Fruit fly (Drosophila melanogaster) whole organism, embryonic: Measurements from ENCODE around the gene Coq5.

Source experiments
- Adf1 ChIP-seq: fragments of 200-800 bp; sonication (Bioruptor generic); IDR thresholded peaks from 2 replicates; pipeline ENCODE4 v1.3.6; 2022; ENCODE audit warnings: missing biosample characterization, missing genetic modification characterization
- Asciz ChIP-seq: fragments of 200-800 bp; sonication (Bioruptor generic); optimal IDR thresholded peaks from 2 replicates; lab custom pipeline; 2017; ENCODE audit warnings: missing biosample characterization, mild to moderate bottlenecking, missing genetic modification characterization, missing genetic modification reagents
- Awh ChIP-seq: fragments of 200-800 bp; sonication (Bioruptor generic); IDR thresholded peaks from 2 replicates; pipeline ENCODE4, ENCODE4 v1.3.6; 2022; ENCODE audit warnings: missing biosample characterization, missing genetic modification characterization
- B-H1 ChIP-seq: fragments of 200-800 bp; sonication (Bioruptor generic); IDR thresholded peaks from 3 replicates; pipeline ENCODE4 v1.3.6; 2022; ENCODE audit warnings: missing biosample characterization, missing genetic modification characterization
- Bgb ChIP-seq: fragments of 200-800 bp; sonication (Bioruptor generic); IDR thresholded peaks from 2 replicates; pipeline ENCODE4 v1.3.6; 2022; ENCODE audit warnings: missing biosample characterization, missing genetic modification characterization; ENCODE audit not compliant: partially characterized antibody
- CG10654 ChIP-seq: fragments of 200-800 bp; sonication (Bioruptor generic); optimal IDR thresholded peaks from 2 replicates; lab custom pipeline; 2016; ENCODE audit warnings: missing biosample characterization, missing genetic modification characterization
- CG11456 ChIP-seq: fragments of 200-800 bp; sonication (Bioruptor generic); IDR thresholded peaks from 3 replicates; pipeline ENCODE4 v1.3.6; 2022; ENCODE audit warnings: missing biosample characterization, missing genetic modification characterization
- CG11504 ChIP-seq: fragments of 200-800 bp; sonication (Bioruptor generic); optimal IDR thresholded peaks from 3 replicates; lab custom pipeline; 2019; ENCODE audit warnings: missing biosample characterization, mild to moderate bottlenecking, missing genetic modification characterization, moderate library complexity
- CG15514 ChIP-seq: fragments of 200-800 bp; sonication (Bioruptor generic); optimal IDR thresholded peaks from 3 replicates; lab custom pipeline; 2017; ENCODE audit warnings: missing biosample characterization, missing genetic modification characterization, mild to moderate bottlenecking, moderate library complexity, missing genetic modification reagents
- CG16813 ChIP-seq: fragments of 200-800 bp; sonication (Bioruptor generic); IDR thresholded peaks from 3 replicates; pipeline ENCODE4 v1.3.6; 2022; ENCODE audit warnings: missing biosample characterization, missing genetic modification characterization; ENCODE audit not compliant: partially characterized antibody
- CG17612 ChIP-seq: fragments of 200-800 bp; sonication (Bioruptor generic); IDR thresholded peaks from 2 replicates; pipeline ENCODE4 v1.3.6; 2022; ENCODE audit warnings: missing biosample characterization, missing genetic modification characterization
- CG17829 ChIP-seq: fragments of 200-800 bp; optimal IDR thresholded peaks from 2 replicates; lab custom pipeline; 2019; ENCODE audit warnings: missing biosample characterization, mild to moderate bottlenecking, missing genetic modification characterization, moderate library complexity
- CG17912 ChIP-seq: fragments of 200-800 bp; sonication (Bioruptor generic); optimal IDR thresholded peaks from 2 replicates; lab custom pipeline; 2018; ENCODE audit warnings: missing biosample characterization, mild to moderate bottlenecking, missing genetic modification characterization
- CG2678 ChIP-seq: fragments of 200-800 bp; sonication (Bioruptor generic); optimal IDR thresholded peaks from 3 replicates; lab custom pipeline; 2019; ENCODE audit warnings: missing biosample characterization, mild to moderate bottlenecking, missing genetic modification characterization, moderate library complexity
- CG30431 ChIP-seq: fragments of 200-800 bp; sonication (Bioruptor generic); optimal IDR thresholded peaks from 2 replicates; lab custom pipeline; 2017; ENCODE audit warnings: missing biosample characterization, missing genetic modification characterization
- CG31365 ChIP-seq: fragments of 200-800 bp; sonication (Bioruptor generic); optimal IDR thresholded peaks from 2 replicates; lab custom pipeline; 2018; ENCODE audit warnings: missing biosample characterization, mild to moderate bottlenecking, missing genetic modification characterization
- CG42726 ChIP-seq: fragments of 200-800 bp; sonication (Bioruptor generic); IDR thresholded peaks from 2 replicates; pipeline ENCODE4 v1.3.6; 2022; ENCODE audit warnings: missing biosample characterization, missing genetic modification characterization; ENCODE audit not compliant: partially characterized antibody
- CG4424 ChIP-seq: fragments of 200-800 bp; sonication (Bioruptor generic); optimal IDR thresholded peaks from 3 replicates; lab custom pipeline; 2016; ENCODE audit warnings: missing biosample characterization, missing genetic modification characterization
- CG4617 ChIP-seq: fragments of 200-800 bp; sonication (Bioruptor generic); optimal IDR thresholded peaks from 3 replicates; lab custom pipeline; 2016; ENCODE audit warnings: missing biosample characterization, missing genetic modification characterization, borderline replicate concordance
- CG4854 ChIP-seq: fragments of 200-800 bp; sonication (Bioruptor generic); optimal IDR thresholded peaks from 2 replicates; lab custom pipeline; 2016; ENCODE audit warnings: missing biosample characterization, missing genetic modification characterization, inconsistent platforms
- CG5245 ChIP-seq: fragments of 200-800 bp; sonication (Bioruptor generic); optimal IDR thresholded peaks from 3 replicates; lab custom pipeline; 2016; ENCODE audit warnings: missing biosample characterization, missing genetic modification characterization
- CG7928 ChIP-seq: fragments of 200-800 bp; sonication (Bioruptor generic); optimal IDR thresholded peaks from 2 replicates; lab custom pipeline; 2017; ENCODE audit warnings: missing biosample characterization, mild to moderate bottlenecking, missing genetic modification characterization
- CG8281 ChIP-seq: fragments of 200-800 bp; sonication (Bioruptor generic); optimal IDR thresholded peaks from 2 replicates; lab custom pipeline; 2018; ENCODE audit warnings: missing biosample characterization, mild to moderate bottlenecking, missing genetic modification characterization, moderate library complexity
- Dbx ChIP-seq: fragments of 200-800 bp; sonication (Bioruptor generic); IDR thresholded peaks from 3 replicates; pipeline ENCODE4 v1.3.6; 2022; ENCODE audit warnings: missing biosample characterization, missing genetic modification characterization
- Eip74EF ChIP-seq, 2 experiments: fragments of 200-800 bp in 1 of 2; fragments of >200 bp in 1 of 2; sonication (Bioruptor generic) in 1 of 2; optimal IDR thresholded peaks; 2 replicates each; lab custom pipeline; 2017 to 2019; ENCODE audit warnings: missing biosample characterization in 2 of 2, missing genetic modification characterization in 2 of 2, mild to moderate bottlenecking in 1 of 2, moderate library complexity in 1 of 2
- Gug ChIP-seq: fragments of 200-800 bp; sonication (Bioruptor generic); IDR thresholded peaks from 4 replicates; pipeline ENCODE4 v1.3.6; 2022; ENCODE audit warnings: missing biosample characterization, missing genetic modification characterization
- H15 ChIP-seq: fragments of 200-800 bp; sonication (Bioruptor generic); IDR thresholded peaks from 3 replicates; pipeline ENCODE4 v1.3.6; 2022; ENCODE audit warnings: missing biosample characterization, missing genetic modification characterization
- MBD-R2 ChIP-seq: fragments of 200-800 bp; sonication (Bioruptor generic); IDR thresholded peaks from 2 replicates; pipeline ENCODE4 v1.3.6; 2022; ENCODE audit warnings: missing biosample characterization, missing genetic modification characterization
- Max ChIP-seq: fragments of 200-800 bp; sonication (Bioruptor generic); optimal IDR thresholded peaks from 2 replicates; lab custom pipeline; 2016; ENCODE audit warnings: missing biosample characterization, mild to moderate bottlenecking, missing genetic modification characterization
- Nf-YA ChIP-seq: fragments of 200-800 bp; sonication (Bioruptor generic); IDR thresholded peaks from 2 replicates; pipeline ENCODE4 v1.3.6; 2022; ENCODE audit warnings: missing biosample characterization, missing genetic modification characterization
- Rx ChIP-seq: fragments of 200-800 bp; sonication (Bioruptor generic); IDR thresholded peaks from 2 replicates; pipeline ENCODE4 v1.3.6; 2022; ENCODE audit warnings: missing biosample characterization, missing genetic modification characterization
- Trl ChIP-seq, 3 experiments: fragments of >200 bp in 2 of 3; fragments of 200-800 bp in 1 of 3; sonication (Bioruptor generic) in 1 of 3; optimal IDR thresholded peaks; 2 replicates in 1 of 3; 3 replicates in 2 of 3; lab custom pipeline; 2016 to 2017; ENCODE audit warnings: missing biosample characterization in 1 of 3, missing genetic modification characterization in 1 of 3
- Vsx1 ChIP-seq: fragments of 200-800 bp; sonication (Bioruptor generic); optimal IDR thresholded peaks from 2 replicates; lab custom pipeline; 2017; ENCODE audit warnings: missing biosample characterization, mild to moderate bottlenecking, missing genetic modification characterization, missing genetic modification reagents
- al ChIP-seq: fragments of 200-800 bp; sonication (Bioruptor generic); IDR thresholded peaks from 2 replicates; pipeline ENCODE4 v1.3.6; 2022; ENCODE audit warnings: missing biosample characterization, missing genetic modification characterization
- ara ChIP-seq: fragments of 200-800 bp; sonication (Bioruptor generic); IDR thresholded peaks from 2 replicates; pipeline ENCODE4 v1.3.6; 2022; ENCODE audit warnings: missing biosample characterization, missing genetic modification characterization
- ash1 ChIP-seq: fragments of 200-800 bp; sonication (Bioruptor generic); optimal IDR thresholded peaks from 2 replicates; lab custom pipeline; 2018; ENCODE audit warnings: missing biosample characterization, mild to moderate bottlenecking, missing genetic modification characterization
- emc ChIP-seq: fragments of 200-800 bp; sonication (Bioruptor generic); optimal IDR thresholded peaks from 2 replicates; lab custom pipeline; 2016; ENCODE audit warnings: missing biosample characterization, missing genetic modification characterization
- eve ChIP-seq, 2 experiments: fragments of >200 bp; optimal IDR thresholded peaks; 2 replicates each; lab custom pipeline; 2017; ENCODE audit warnings: missing biosample characterization in 2 of 2, missing genetic modification characterization in 2 of 2
- gem ChIP-seq: fragments of 200-800 bp; sonication (Bioruptor generic); optimal IDR thresholded peaks from 2 replicates; lab custom pipeline; 2019; ENCODE audit warnings: missing biosample characterization, mild to moderate bottlenecking, missing genetic modification characterization, moderate library complexity
- gro ChIP-seq: fragments of 200-800 bp; sonication (Bioruptor generic); optimal IDR thresholded peaks from 2 replicates; lab custom pipeline; 2016; ENCODE audit warnings: missing biosample characterization, missing genetic modification characterization
- hkb ChIP-seq, 2 experiments: fragments of 200-800 bp in 1 of 2; fragments of >200 bp in 1 of 2; sonication (Bioruptor generic) in 1 of 2; IDR thresholded peaks in 1 of 2; optimal IDR thresholded peaks in 1 of 2; 2 replicates each; pipeline versions ENCODE4 v1.3.6 to Lab custom; 2017 to 2022; ENCODE audit warnings: missing biosample characterization in 1 of 2, missing genetic modification characterization in 1 of 2
- hth ChIP-seq: fragments of >200 bp; optimal IDR thresholded peaks from 2 replicates; lab custom pipeline; 2017; ENCODE audit warnings: inconsistent platforms
- ind ChIP-seq: fragments of 200-800 bp; sonication (Bioruptor generic); optimal IDR thresholded peaks from 3 replicates; lab custom pipeline; 2016; ENCODE audit warnings: missing biosample characterization, missing genetic modification characterization
- lab ChIP-seq: fragments of 200-800 bp; sonication (Bioruptor generic); optimal IDR thresholded peaks from 3 replicates; lab custom pipeline; 2017; ENCODE audit warnings: missing biosample characterization, missing genetic modification characterization, mild to moderate bottlenecking, moderate library complexity, missing genetic modification reagents
- otp ChIP-seq: fragments of 200-800 bp; sonication (Bioruptor generic); IDR thresholded peaks from 3 replicates; pipeline ENCODE4, ENCODE4 v1.3.6; 2022; ENCODE audit warnings: missing biosample characterization, missing genetic modification characterization
- shn ChIP-seq: fragments of 200-800 bp; sonication (Bioruptor generic); optimal IDR thresholded peaks from 3 replicates; lab custom pipeline; 2016; ENCODE audit warnings: missing biosample characterization, missing genetic modification characterization
- slbo ChIP-seq: fragments of 200-800 bp; sonication (Bioruptor generic); IDR thresholded peaks from 2 replicates; pipeline ENCODE4 v1.3.6; 2022; ENCODE audit warnings: missing biosample characterization, missing genetic modification characterization
- sob ChIP-seq: fragments of 200-800 bp; sonication (Bioruptor generic); IDR thresholded peaks from 2 replicates; pipeline ENCODE4 v1.3.6; 2022; ENCODE audit warnings: missing biosample characterization, missing genetic modification characterization
- tna ChIP-seq: fragments of 200-800 bp; sonication (Bioruptor generic); IDR thresholded peaks from 2 replicates; pipeline ENCODE4 v1.3.6; 2022; ENCODE audit warnings: missing biosample characterization, missing genetic modification characterization; ENCODE audit not compliant: partially characterized antibody
- tx ChIP-seq: fragments of 200-800 bp; sonication (Bioruptor generic); optimal IDR thresholded peaks from 2 replicates; lab custom pipeline; 2016; ENCODE audit warnings: missing biosample characterization, missing genetic modification characterization

Coq5 gene

DNA sequence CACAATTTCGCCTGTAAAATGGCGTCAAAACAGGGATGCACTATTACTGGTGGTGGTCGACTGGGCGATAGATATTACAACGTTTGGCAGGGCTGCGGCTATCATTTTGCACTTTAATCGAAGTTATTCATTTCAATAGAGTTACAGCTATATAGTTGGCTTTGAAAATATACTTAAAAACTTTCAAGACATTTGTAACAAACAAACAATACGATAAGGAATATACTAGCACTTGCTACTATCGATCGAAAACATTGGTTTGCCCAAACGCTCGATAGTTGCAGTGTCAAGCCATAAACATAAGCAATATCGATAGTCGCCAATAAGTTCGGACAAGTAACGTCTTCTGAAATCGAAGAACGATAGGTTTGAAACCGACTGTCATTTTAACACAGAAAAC is 34.9 kb downstream of the Coq5 start, which contains the start of the genes Bap60 and CG12096 (continued):
- TF ChIP-seq CG16813 (GFP tag; lab: Robert Waterston, UW) = peak; percentile 96
- TF ChIP-seq Eip74EF (GFP tag; optimal IDR thresholded peaks at IDR 0.05; lab: Kevin White, UChicago) = no peak
- 0 out of 2 replicates have a peak, but pooled peaks have one; percentile 15 for TF ChIP-seq Adf1
- TF ChIP-seq Nf-YA = no peak
- TF ChIP-seq Max (GFP tag; lab: Kevin White, UChicago) = peak; percentile 63
- TF ChIP-seq Trl (optimal IDR thresholded peaks at IDR 0.05; lab: Kevin White, UChicago) = no peak
- TF ChIP-seq Trl (GFP tag; optimal IDR thresholded peaks at IDR 0.05; lab: Kevin White, UChicago) = peak; percentile 46
- peak; percentile 98 for TF ChIP-seq CG7928 (GFP tag; lab: Kevin White, UChicago)
- no peak for TF ChIP-seq eve (GFP tag; optimal IDR thresholded peaks at IDR 0.05; lab: Kevin White, UChicago)
- TF ChIP-seq Rx = no peak
- TF ChIP-seq CG10654 = peak; percentile 62
- peak; percentile 79 for TF ChIP-seq CG17829 (tag; lab: Kevin White, UChicago)
- peak; percentile 31 for TF ChIP-seq hkb (optimal IDR thresholded peaks at IDR 0.05; lab: Kevin White, UChicago)
- no peak for TF ChIP-seq hkb (GFP tag; IDR thresholded peaks at IDR 0.05; lab: Robert Waterston, UW)
- TF ChIP-seq emc (GFP tag; lab: Kevin White, UChicago) = peak; percentile 51
- peak; percentile 51 for TF ChIP-seq CG4424 (GFP tag; lab: Kevin White, UChicago)
- peak; percentile 79 for TF ChIP-seq ind
- TF ChIP-seq gro = peak; percentile 86
- TF ChIP-seq hth = no peak
- peak; percentile 26; the same call in 1 of the 2 replicates for TF ChIP-seq ara (GFP tag; lab: Robert Waterston, UW)
- peak; percentile 76 for TF ChIP-seq al (GFP tag; lab: Robert Waterston, UW)
- no peak for TF ChIP-seq CG11504 (tag; lab: Kevin White, UChicago)
- TF ChIP-seq Bgb (GFP tag; lab: Robert Waterston, UW) = peak; percentile 88
- no peak for TF ChIP-seq otp (GFP tag; lab: Robert Waterston, UW)
- peak; percentile 24 for TF ChIP-seq CG5245
- peak; percentile 80 for TF ChIP-seq slbo (GFP tag; lab: Robert Waterston, UW)
- peak; percentile 70; the same call in 1 of the 2 replicates for TF ChIP-seq tna (GFP tag; lab: Robert Waterston, UW)
- no peak for TF ChIP-seq H15 (GFP tag; lab: Robert Waterston, UW)
- TF ChIP-seq CG31365 (tag; lab: Kevin White, UChicago) = peak; percentile 13
- TF ChIP-seq B-H1 (GFP tag; lab: Robert Waterston, UW) = peak; percentile 31; the same call in 1 of the 3 replicates
- TF ChIP-seq Asciz (GFP tag; lab: Kevin White, UChicago) = no peak
- peak; percentile 66; the same call in 1 of the 2 replicates for TF ChIP-seq sob (GFP tag; lab: Robert Waterston, UW)
- no peak for TF ChIP-seq CG2678 (tag; lab: Kevin White, UChicago)
- TF ChIP-seq shn (GFP tag; lab: Kevin White, UChicago) = peak; percentile 85
- no peak for TF ChIP-seq CG17912 (GFP tag; lab: Kevin White, UChicago)
- no peak for TF ChIP-seq Awh (GFP tag; lab: Robert Waterston, UW)
- TF ChIP-seq CG4617 (GFP tag; lab: Kevin White, UChicago) = peak; percentile 68
- TF ChIP-seq ash1 (GFP tag; lab: Kevin White, UChicago) = no peak
- TF ChIP-seq Dbx (GFP tag; lab: Robert Waterston, UW) = peak; percentile 83
- peak; percentile 59; the same call in 2 of the 4 replicates for TF ChIP-seq Gug (GFP tag; lab: Robert Waterston, UW)
- TF ChIP-seq lab = no peak
- TF ChIP-seq CG42726 (GFP tag; lab: Robert Waterston, UW) = peak; percentile 43
- peak; percentile 69 for TF ChIP-seq tx (GFP tag; lab: Kevin White, UChicago)
- no peak for TF ChIP-seq CG17612 (GFP tag; lab: Robert Waterston, UW)
- peak; percentile 39 for TF ChIP-seq CG8281 (tag; lab: Kevin White, UChicago)
- no peak for TF ChIP-seq Vsx1 (GFP tag; lab: Kevin White, UChicago)
- peak; percentile 83 for TF ChIP-seq gem (tag; lab: Kevin White, UChicago)
- peak; percentile 38; the same call in 1 of the 3 replicates for TF ChIP-seq CG11456 (GFP tag; lab: Robert Waterston, UW)
- TF ChIP-seq MBD-R2 (GFP tag; lab: Robert Waterston, UW) = peak; percentile 79
- TF ChIP-seq CG30431 (GFP tag; lab: Kevin White, UChicago) = peak; percentile 52
- peak; percentile 56 for TF ChIP-seq CG4854
- peak; percentile 68 for TF ChIP-seq CG15514 (GFP tag; lab: Kevin White, UChicago)
